Fruit fly (Drosophila melanogaster): Measurements from ENCODE around the gene PDCD-5.

DNA sequence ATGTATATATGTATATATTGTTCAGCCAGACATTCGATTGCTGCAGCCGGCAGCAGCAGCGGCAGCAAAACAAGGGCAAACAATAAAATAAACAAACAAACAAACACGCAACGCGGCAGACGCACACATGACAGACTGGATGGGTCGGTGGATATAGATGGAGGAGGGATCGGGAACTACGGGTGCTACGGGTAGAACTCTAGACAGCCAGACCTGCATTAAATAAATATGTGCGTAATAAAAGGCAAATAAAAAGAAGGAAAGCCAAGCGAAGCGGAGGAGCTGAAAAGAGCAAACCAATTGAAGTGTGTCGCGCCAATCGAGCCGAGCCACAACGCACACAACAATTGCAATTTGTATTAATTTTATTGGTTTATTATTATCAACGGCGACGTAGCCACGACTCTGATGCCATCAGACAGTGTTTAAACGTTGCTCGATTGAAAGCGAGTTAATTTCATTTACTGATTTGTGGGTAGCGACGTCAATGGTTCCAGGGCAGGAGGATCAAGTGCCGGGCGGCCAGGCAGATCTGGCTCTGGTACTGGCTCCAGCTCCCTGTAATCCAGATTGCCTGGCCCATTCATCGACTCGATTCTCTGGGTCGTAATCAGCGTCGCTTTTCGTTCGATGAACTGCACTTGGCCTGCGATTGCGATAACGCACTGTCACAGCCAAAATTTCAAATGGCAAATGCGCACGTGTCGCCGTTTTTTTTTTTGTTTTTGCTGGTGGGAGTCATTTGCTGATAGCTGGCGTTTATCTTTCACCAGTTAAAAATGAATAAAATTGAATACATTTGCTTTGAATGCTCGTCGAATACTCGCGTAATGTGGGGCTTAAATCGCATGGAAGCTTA, 37.8 kb downstream of the PDCD-5 start:
- peak; percentile 68 for TF ChIP-seq br (GFP tag; optimal IDR thresholded peaks at IDR 0.05)
- no peak for TF ChIP-seq Myc (optimal IDR thresholded peaks at IDR 0.05)
- no peak for TF ChIP-seq GATAd (GFP tag; optimal IDR thresholded peaks at IDR 0.05)

Measured in whole organism, wandering third instar larva.